Worm (Caenorhabditis elegans): ENCODE results near the gene pxl-1.

Gene pxl-1

DNA sequence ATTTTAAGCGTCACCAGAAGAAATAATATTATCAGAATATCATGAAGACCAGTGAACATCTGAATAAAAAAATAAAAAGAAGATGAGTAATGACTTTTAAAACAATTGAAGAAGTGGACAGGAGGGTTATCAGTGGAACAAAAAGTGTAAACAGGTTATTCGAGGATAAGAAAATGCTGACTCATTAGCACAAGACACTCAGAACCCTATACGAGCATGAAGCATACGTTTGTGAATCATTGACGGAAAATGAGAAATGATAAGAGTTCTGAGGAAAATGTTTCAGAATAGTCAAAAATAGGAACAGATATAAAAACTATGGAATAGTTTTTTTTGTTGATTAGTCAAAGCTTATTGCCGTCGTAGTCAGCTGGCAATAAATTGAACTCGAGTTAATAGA is 37.0 kb upstream of the pxl-1 start, which contains the start of gene zmp-1:
TSS of gene zmp-1 (minus strand) at position 101 of the 400 bp plus-strand sequence.
- TF ChIP-seq ama-1 (optimal IDR thresholded peaks at IDR 0.05), result no peak
- TF ChIP-seq ama-1 (GFP tag; optimal IDR thresholded peaks at IDR 0.05), result no peak

- TF ChIP-seq lin-35 (GFP tag; optimal IDR thresholded peaks at IDR 0.05), result no peak
- TF ChIP-seq B0019.2 (GFP tag; conservative IDR thresholded peaks at IDR 0.05), result no peak
- TF ChIP-seq fkh-3 (tag; optimal IDR thresholded peaks at IDR 0.05), result no peak
- no peak for TF ChIP-seq nhr-27 (tag; optimal IDR thresholded peaks at IDR 0.05)
- no peak for TF ChIP-seq bed-1 (GFP tag; IDR thresholded peaks at IDR 0.05)
- TF ChIP-seq ztf-22 (GFP tag; optimal IDR thresholded peaks at IDR 0.05), result no peak
- no peak for TF ChIP-seq madf-10 (tag; optimal IDR thresholded peaks at IDR 0.05)
- no peak for TF ChIP-seq lag-1 (GFP tag; IDR thresholded peaks at IDR 0.05)
- TF ChIP-seq lin-40 (tag; optimal IDR thresholded peaks at IDR 0.05), result no peak
- no peak for TF ChIP-seq F57C9.4 (tag; optimal IDR thresholded peaks at IDR 0.05)
- no peak for TF ChIP-seq madf-6 (GFP tag; IDR thresholded peaks at IDR 0.05)
- no peak for TF ChIP-seq B0261.1 (tag; optimal IDR thresholded peaks at IDR 0.05)
- no peak for TF ChIP-seq hsf-1 (GFP tag; IDR thresholded peaks at IDR 0.05)
- TF ChIP-seq nhr-80 (tag; optimal IDR thresholded peaks at IDR 0.05), result no peak
Measured at ce11 chrIII:5931433-5931994, 35.7 kb upstream of the pxl-1 start, which contains the start of gene EGAP1.5. TSS of gene EGAP1.5 (plus strand) at chrIII:5931721.

DNA sequence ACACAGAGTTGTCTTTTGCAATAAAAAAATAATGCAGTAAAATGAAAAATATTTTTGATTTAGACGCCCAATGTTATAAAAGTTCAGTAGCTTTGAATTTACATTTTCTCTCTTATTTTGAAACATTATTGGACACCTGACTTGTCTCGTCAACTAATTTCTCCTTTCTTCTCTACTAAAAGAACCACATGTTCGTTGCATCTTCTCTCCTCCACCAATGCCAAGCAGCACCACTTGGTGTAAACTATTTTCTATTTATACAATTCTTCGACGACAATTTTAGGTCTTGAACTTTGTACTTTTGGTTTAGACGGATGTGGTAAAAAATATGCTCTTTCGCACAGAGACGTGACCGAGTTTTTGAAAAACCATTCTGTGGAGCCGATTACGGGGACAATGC is 34.8 kb upstream of the pxl-1 start:
- TF ChIP-seq ccch-3 (GFP tag; optimal IDR thresholded peaks at IDR 0.05) (no peak), lin-54 (GFP tag; optimal IDR thresholded peaks at IDR 0.05) (no peak), rpc-1 (optimal IDR thresholded peaks at IDR 0.05) (no peak), rpc-1 (tag; optimal IDR thresholded peaks at IDR 0.05) (no peak), aptf-2 (GFP tag; conservative IDR thresholded peaks at IDR 0.05) (no peak), hlh-12 (tag; optimal IDR thresholded peaks at IDR 0.05) (no peak), hmg-20 (GFP tag; IDR thresholded peaks at IDR 0.05) (no peak), ceh-79 (tag; optimal IDR thresholded peaks at IDR 0.05) (no peak), ztf-25 (GFP tag; IDR thresholded peaks at IDR 0.05) (no peak), pha-4 (tag; optimal IDR thresholded peaks at IDR 0.05) (no peak), nhr-179 (tag; optimal IDR thresholded peaks at IDR 0.05) (no peak), hsf-1 (GFP tag; IDR thresholded peaks at IDR 0.05) (no peak), dpff-1 (tag; optimal IDR thresholded peaks at IDR 0.05) (no peak), nhr-27 (tag; optimal IDR thresholded peaks at IDR 0.05) (no peak), gei-17 (GFP tag; optimal IDR thresholded peaks at IDR 0.05) (no peak)

- TF ChIP-seq F10E7.11 (tag; optimal IDR thresholded peaks at IDR 0.05) (no peak), dox-1 (GFP tag; IDR thresholded peaks at IDR 0.05) (no peak), mel-28 (tag; optimal IDR thresholded peaks at IDR 0.05; ENCODE audit: borderline replicate concordance) (no peak), egl-18 (GFP tag; IDR thresholded peaks at IDR 0.05) (no peak), ztf-28 (GFP tag; IDR thresholded peaks at IDR 0.05) (no peak), ceh-58 (GFP tag; IDR thresholded peaks at IDR 0.05) (no peak), madf-6 (GFP tag; IDR thresholded peaks at IDR 0.05) (peak; percentile 60; the same call in 1 of the 2 replicates), mcd-1 (GFP tag; IDR thresholded peaks at IDR 0.05) (peak; percentile 82), bed-2 (GFP tag; IDR thresholded peaks at IDR 0.05) (no peak), lin-35 (GFP tag; optimal IDR thresholded peaks at IDR 0.05) (peak in 1 of 3 experiments; percentile 6), F37B4.10 (GFP tag; IDR thresholded peaks at IDR 0.05) (no peak), snpc-4 (GFP tag; optimal IDR thresholded peaks at IDR 0.05) (no peak), snpc-4 (tag; optimal IDR thresholded peaks at IDR 0.05) (peak in 1 of 4 experiments; percentile 37), cebp-1 (GFP tag; IDR thresholded peaks at IDR 0.05) (peak; percentile 79), cebp-1 (tag; optimal IDR thresholded peaks at IDR 0.05) (peak; percentile 96), ZK185.1 (tag; optimal IDR thresholded peaks at IDR 0.05; ENCODE audit: poor library complexity, severe bottlenecking) (peak; percentile 19), F33H1.4 (GFP tag; IDR thresholded peaks at IDR 0.05) (peak; percentile 32; the same call in 1 of the 2 replicates), snpc-1.1 (tag; optimal IDR thresholded peaks at IDR 0.05; ENCODE audit: insufficient read depth) (no peak), lsl-1 (GFP tag; optimal IDR thresholded peaks at IDR 0.05) (peak; percentile 24)
Measured at ce11 chrIII:5925724-5926123, 29.9 kb upstream of the pxl-1 start, which contains the start of the genes dnc-2 and bcl-7. TSS of gene dnc-2 (minus strand) at chrIII:5925756. TSS of gene bcl-7 (plus strand) at chrIII:5926086.

Data from whole organism, young adult.